Worm (Caenorhabditis elegans) whole organism, midembryonic: Measurements from ENCODE around the gene trpp-11.

Experiments
- T22C8.4 ChIP-seq: fragments of 200-800 bp; sonication (Bioruptor generic); IDR thresholded peaks from 2 replicates; pipeline ENCODE4 v1.3.6; 2022; ENCODE audit warnings: missing genetic modification characterization, missing compliant biosample characterization
- cog-1 ChIP-seq: sonication (generic microtip); optimal IDR thresholded peaks from 2 replicates; lab custom pipeline; 2016; ENCODE audit warnings: missing genetic modification characterization, missing compliant biosample characterization
- flt-1 ChIP-seq: fragments of 200-800 bp; sonication (Bioruptor generic); IDR thresholded peaks from 2 replicates; pipeline ENCODE4 v1.3.6; 2022; ENCODE audit warnings: missing genetic modification characterization, missing compliant biosample characterization
- klf-2 ChIP-seq: fragments of 200-800 bp; sonication (Bioruptor generic); conservative IDR thresholded peaks from 2 replicates; pipeline ENCODE4 v1.3.6; 2022; ENCODE audit warnings: missing genetic modification reagents, missing genetic modification characterization, missing compliant biosample characterization
- med-1 ChIP-seq: sonication (generic microtip); optimal IDR thresholded peaks from 2 replicates; lab custom pipeline; 2017; ENCODE audit warnings: missing genetic modification characterization, mild to moderate bottlenecking, missing compliant biosample characterization, antibody characterized with exemption, missing genetic modification reagents; ENCODE audit not compliant: insufficient read depth
- ref-1 ChIP-seq: fragments of 200-800 bp; sonication (Bioruptor generic); conservative IDR thresholded peaks from 2 replicates; pipeline ENCODE4 v1.3.6; 2022; ENCODE audit warnings: missing genetic modification reagents, missing genetic modification characterization, missing compliant biosample characterization
- tab-1 ChIP-seq: fragments of 200-800 bp; sonication (Bioruptor generic); IDR thresholded peaks from 2 replicates; pipeline ENCODE4 v1.3.6; 2022; ENCODE audit warnings: missing genetic modification characterization, missing compliant biosample characterization
- ztf-23 ChIP-seq: fragments of 200-800 bp; sonication (Bioruptor generic); IDR thresholded peaks from 2 replicates; pipeline ENCODE4 v1.3.6; 2022; ENCODE audit warnings: missing genetic modification reagents, missing genetic modification characterization, missing compliant biosample characterization
- ztf-29 ChIP-seq: fragments of 200-800 bp; sonication (Bioruptor generic); IDR thresholded peaks from 2 replicates; pipeline ENCODE4 v1.3.6; 2022; ENCODE audit warnings: missing genetic modification reagents, missing genetic modification characterization, missing compliant biosample characterization

- TF ChIP-seq med-1 (GFP tag; lab: Kevin White, UChicago) (no peak), T22C8.4 (no peak), ztf-29 (GFP tag; lab: Robert Waterston, UW) (no peak), klf-2 (GFP tag; lab: Robert Waterston, UW) (no peak), ztf-23 (GFP tag; lab: Robert Waterston, UW) (no peak), ref-1 (GFP tag; lab: Robert Waterston, UW) (no peak), tab-1 (GFP tag; lab: Robert Waterston, UW) (no peak), flt-1 (GFP tag; lab: Robert Waterston, UW) (no peak), cog-1 (tag; lab: Kevin White, UChicago) (no peak)
These were observed at the start of gene trpp-11 for ce11 chrIII:794984-795596.
